Worm (Caenorhabditis elegans): ENCODE measurements around the gene best-3.

- TF ChIP-seq jun-1 (tag; optimal IDR thresholded peaks at IDR 0.05) = no peak
- no peak for TF ChIP-seq pag-3 (tag; optimal IDR thresholded peaks at IDR 0.05; ENCODE audit: borderline replicate concordance, insufficient read depth)
- TF ChIP-seq egl-13 (tag; optimal IDR thresholded peaks at IDR 0.05) = no peak
These were observed 15.5 kb downstream of the best-3 start, which contains the start of gene F23F1.4 for ce11 chrII:28283-28682.

Measured in whole organism, L1 larva.